Worm (Caenorhabditis elegans) whole organism, L1 larva: Measurements from ENCODE around the gene K02D3.2.

Experiments used
- C16A3.4 ChIP-seq: fragments of 150-350 bp; optimal IDR thresholded peaks from 2 replicates; lab custom pipeline; 2014; ENCODE audit warnings: missing biosample characterization, missing genetic modification characterization
- aha-1 ChIP-seq: fragments of 150-350 bp; optimal IDR thresholded peaks from 2 replicates; lab custom pipeline; 2014; ENCODE audit warnings: missing biosample characterization, missing genetic modification characterization
- alr-1 ChIP-seq: fragments of 200-800 bp; sonication (Bioruptor generic); optimal IDR thresholded peaks from 2 replicates; lab custom pipeline; 2018; ENCODE audit warnings: borderline replicate concordance, mild to moderate bottlenecking, missing genetic modification characterization, missing compliant biosample characterization
- aly-2 ChIP-seq: fragments of 150-350 bp; optimal IDR thresholded peaks from 2 replicates; lab custom pipeline; 2014; ENCODE audit warnings: missing biosample characterization, missing genetic modification characterization
- blmp-1 ChIP-seq: fragments of 150-350 bp; optimal IDR thresholded peaks from 2 replicates; lab custom pipeline; 2014; ENCODE audit warnings: missing biosample characterization, missing genetic modification characterization
- ceh-63 ChIP-seq: fragments of 200-800 bp; sonication (Bioruptor generic); optimal IDR thresholded peaks from 2 replicates; lab custom pipeline; 2018; ENCODE audit warnings: mild to moderate bottlenecking, missing genetic modification characterization, missing compliant biosample characterization
- ceh-82 ChIP-seq, 3 experiments: fragments of 150-350 bp in 1 of 3; sonication (generic microtip) in 2 of 3; optimal IDR thresholded peaks; 2 replicates each; lab custom pipeline; 2014 to 2017; ENCODE audit warnings: missing biosample characterization in 3 of 3, missing genetic modification characterization in 3 of 3
- ceh-88 ChIP-seq: fragments of 200-800 bp; sonication (Bioruptor generic); IDR thresholded peaks from 2 replicates; pipeline ENCODE4 v1.3.6; 2022; ENCODE audit warnings: missing genetic modification characterization, missing compliant biosample characterization
- ceh-90 ChIP-seq: sonication (generic microtip); optimal IDR thresholded peaks from 2 replicates; lab custom pipeline; 2016; ENCODE audit warnings: missing genetic modification characterization, missing compliant biosample characterization
- ces-1 ChIP-seq: fragments of 150-350 bp; optimal IDR thresholded peaks from 2 replicates; lab custom pipeline; 2014; ENCODE audit warnings: missing biosample characterization, missing genetic modification reagents, missing genetic modification characterization
- dpl-1 ChIP-seq, 3 experiments: fragments of 150-350 bp in 2 of 3; sonication (generic microtip) in 1 of 3; optimal IDR thresholded peaks; 2 replicates each; lab custom pipeline; 2014 to 2017; ENCODE audit warnings: missing biosample characterization in 3 of 3, missing genetic modification characterization in 3 of 3, missing genetic modification reagents in 3 of 3
- efl-1 ChIP-seq, 4 experiments: fragments of 150-350 bp; optimal IDR thresholded peaks in 3 of 4; peaks in 1 of 4; 1 replicate in 1 of 4; 2 replicates in 3 of 4; lab custom pipeline; 2014; ENCODE audit warnings: missing biosample characterization in 2 of 4, missing genetic modification characterization in 2 of 4, missing genetic modification reagents in 2 of 4
- efl-3 ChIP-seq: fragments of 200-800 bp; sonication (Bioruptor generic); optimal IDR thresholded peaks from 2 replicates; lab custom pipeline; 2018; ENCODE audit warnings: mild to moderate bottlenecking, missing genetic modification characterization, missing compliant biosample characterization
- egl-13 ChIP-seq: sonication (generic microtip); optimal IDR thresholded peaks from 2 replicates; lab custom pipeline; 2016; ENCODE audit warnings: missing genotype, missing genetic modification reagents, missing genetic modification characterization, missing compliant biosample characterization
- egl-27 ChIP-seq, 2 experiments: fragments of 150-350 bp in 1 of 2; sonication (generic microtip); optimal IDR thresholded peaks; 3 replicates each; lab custom pipeline; 2017 to 2018; ENCODE audit warnings: missing biosample characterization in 2 of 2, missing genetic modification characterization in 2 of 2, missing genetic modification reagents in 2 of 2
- fkh-10 ChIP-seq: sonication (generic microtip); optimal IDR thresholded peaks from 2 replicates; lab custom pipeline; 2017; ENCODE audit warnings: missing biosample characterization, missing genetic modification reagents, missing genetic modification characterization
- fkh-4 ChIP-seq: sonication (generic microtip); optimal IDR thresholded peaks from 2 replicates; lab custom pipeline; 2016; ENCODE audit warnings: missing compliant biosample characterization, missing genetic modification characterization, borderline replicate concordance
- fos-1 ChIP-seq: fragments of 150-350 bp; optimal IDR thresholded peaks from 2 replicates; lab custom pipeline; 2014; ENCODE audit warnings: missing biosample characterization, missing genetic modification characterization
- grh-1 ChIP-seq: fragments of 200-800 bp; sonication (Bioruptor generic); IDR thresholded peaks from 2 replicates; pipeline ENCODE4 v1.3.6; 2022; ENCODE audit warnings: missing genetic modification reagents, missing genetic modification characterization, missing compliant biosample characterization
- hlh-17 ChIP-seq: fragments of 200-800 bp; sonication (Bioruptor generic); optimal IDR thresholded peaks from 2 replicates; lab custom pipeline; 2018; ENCODE audit warnings: missing genetic modification characterization, mild to moderate bottlenecking, missing compliant biosample characterization, moderate library complexity, borderline replicate concordance
- isw-1 ChIP-seq: fragments of 200-800 bp; sonication (Bioruptor generic); IDR thresholded peaks from 2 replicates; pipeline ENCODE4 v1.3.6; 2022; ENCODE audit warnings: missing genetic modification characterization, missing compliant biosample characterization
- jun-1 ChIP-seq: fragments of 150-350 bp; optimal IDR thresholded peaks from 2 replicates; lab custom pipeline; 2014; ENCODE audit warnings: missing biosample characterization, missing genetic modification reagents, missing genetic modification characterization
- lin-15B ChIP-seq: fragments of 150-350 bp; sonication (generic microtip); optimal IDR thresholded peaks from 3 replicates; lab custom pipeline; 2014; ENCODE audit warnings: missing biosample characterization, missing genetic modification characterization
- lin-35 ChIP-seq, 2 experiments: fragments of 150-350 bp; optimal IDR thresholded peaks; 2 replicates each; lab custom pipeline; 2014; ENCODE audit warnings: missing biosample characterization in 2 of 2, missing genetic modification characterization in 2 of 2, missing genetic modification reagents in 2 of 2
- lsy-2 ChIP-seq, 2 experiments: fragments of 150-350 bp; optimal IDR thresholded peaks; 2 replicates each; lab custom pipeline; 2014; ENCODE audit warnings: missing biosample characterization in 2 of 2, missing genetic modification characterization in 2 of 2
- mef-2 ChIP-seq: fragments of 150-350 bp; optimal IDR thresholded peaks from 2 replicates; lab custom pipeline; 2014; ENCODE audit warnings: missing biosample characterization, missing genetic modification characterization
- mep-1 ChIP-seq: fragments of 150-350 bp; optimal IDR thresholded peaks from 2 replicates; lab custom pipeline; 2014; ENCODE audit warnings: missing biosample characterization, missing genetic modification characterization
- nhr-11 ChIP-seq: fragments of 150-350 bp; optimal IDR thresholded peaks from 2 replicates; lab custom pipeline; 2014; ENCODE audit warnings: missing biosample characterization, missing genetic modification characterization
- nhr-12 ChIP-seq: sonication (generic microtip); optimal IDR thresholded peaks from 2 replicates; lab custom pipeline; 2017; ENCODE audit warnings: missing biosample characterization, missing genetic modification characterization
- nhr-20 ChIP-seq: sonication (generic microtip); optimal IDR thresholded peaks from 2 replicates; lab custom pipeline; 2016; ENCODE audit warnings: mild to moderate bottlenecking, missing genetic modification characterization, missing compliant biosample characterization
- nhr-28 ChIP-seq: fragments of 150-350 bp; optimal IDR thresholded peaks from 2 replicates; lab custom pipeline; 2014; ENCODE audit warnings: missing biosample characterization, missing genetic modification characterization
- nhr-76 ChIP-seq: sonication (generic microtip); optimal IDR thresholded peaks from 2 replicates; lab custom pipeline; 2017; ENCODE audit warnings: missing biosample characterization, missing genetic modification characterization
- nhr-77 ChIP-seq: fragments of 150-350 bp; optimal IDR thresholded peaks from 2 replicates; lab custom pipeline; 2014; ENCODE audit warnings: missing biosample characterization, missing genetic modification characterization
- nhr-84 ChIP-seq: sonication (generic microtip); optimal IDR thresholded peaks from 2 replicates; lab custom pipeline; 2017; ENCODE audit warnings: missing biosample characterization, missing genetic modification characterization
- nhr-85 ChIP-seq: sonication (generic microtip); peaks from one replicate; lab custom pipeline; 2016; ENCODE audit warnings: missing genetic modification characterization, inconsistent platforms, missing compliant biosample characterization
- pag-3 ChIP-seq: sonication (generic microtip); optimal IDR thresholded peaks from 2 replicates; lab custom pipeline; 2017; ENCODE audit warnings: missing genetic modification characterization, mild to moderate bottlenecking, missing compliant biosample characterization, antibody characterized with exemption, borderline replicate concordance; ENCODE audit not compliant: insufficient read depth
- pax-3 ChIP-seq: fragments of 200-800 bp; sonication (Bioruptor generic); optimal IDR thresholded peaks from 2 replicates; lab custom pipeline; 2018; ENCODE audit warnings: mild to moderate bottlenecking, missing genetic modification characterization, moderate library complexity, missing compliant biosample characterization
- pqm-1 ChIP-seq: sonication (generic microtip); optimal IDR thresholded peaks from 3 replicates; lab custom pipeline; 2017; ENCODE audit warnings: missing biosample characterization, missing genetic modification characterization
- skn-1 ChIP-seq: fragments of 150-350 bp; optimal IDR thresholded peaks from 2 replicates; lab custom pipeline; 2014; ENCODE audit warnings: missing biosample characterization, missing genetic modification characterization
- snpc-4 ChIP-seq: fragments of 150-350 bp; optimal IDR thresholded peaks from 2 replicates; lab custom pipeline; 2014; ENCODE audit warnings: missing biosample characterization, missing genetic modification characterization
- sptf-1 ChIP-seq: fragments of 150-350 bp; optimal IDR thresholded peaks from 2 replicates; lab custom pipeline; 2014; ENCODE audit warnings: missing biosample characterization, missing genetic modification characterization
- sup-37 ChIP-seq: fragments of 200-800 bp; sonication (Bioruptor generic); optimal IDR thresholded peaks from 2 replicates; lab custom pipeline; 2018; ENCODE audit warnings: mild to moderate bottlenecking, missing genetic modification characterization, missing compliant biosample characterization
- swsn-7 ChIP-seq: sonication (generic microtip); optimal IDR thresholded peaks from 2 replicates; lab custom pipeline; 2016; ENCODE audit warnings: missing genetic modification characterization, missing compliant biosample characterization
- tbx-2 ChIP-seq: sonication (generic microtip); optimal IDR thresholded peaks from 2 replicates; lab custom pipeline; 2016; ENCODE audit warnings: missing genetic modification characterization, missing compliant biosample characterization
- tlp-1 ChIP-seq: fragments of 150-350 bp; optimal IDR thresholded peaks from 2 replicates; lab custom pipeline; 2014; ENCODE audit warnings: missing biosample characterization, missing genetic modification characterization
- unc-130 ChIP-seq: fragments of 150-350 bp; optimal IDR thresholded peaks from 2 replicates; lab custom pipeline; 2017; ENCODE audit warnings: missing biosample characterization, missing genetic modification characterization, inconsistent platforms
- unc-30 ChIP-seq: sonication (generic microtip); optimal IDR thresholded peaks from 2 replicates; lab custom pipeline; 2017; ENCODE audit warnings: missing biosample characterization, missing genetic modification characterization
- unc-62 ChIP-seq: fragments of 150-350 bp; optimal IDR thresholded peaks from 2 replicates; lab custom pipeline; 2014; ENCODE audit warnings: missing biosample characterization, missing genetic modification reagents, missing genetic modification characterization
- unc-98 ChIP-seq: fragments of 200-800 bp; sonication (Bioruptor generic); IDR thresholded peaks from 2 replicates; pipeline ENCODE4 v1.3.6; 2022; ENCODE audit warnings: missing genetic modification characterization, missing compliant biosample characterization
- vab-15 ChIP-seq: sonication (generic microtip); optimal IDR thresholded peaks from 2 replicates; lab custom pipeline; 2017; ENCODE audit warnings: missing genotype, mild to moderate bottlenecking, missing genetic modification characterization, missing compliant biosample characterization
- xbp-1 ChIP-seq: sonication (generic microtip); optimal IDR thresholded peaks from 2 replicates; lab custom pipeline; 2016; ENCODE audit warnings: missing genetic modification characterization, missing compliant biosample characterization
- zag-1 ChIP-seq: fragments of 150-350 bp; optimal IDR thresholded peaks from 2 replicates; lab custom pipeline; 2014; ENCODE audit warnings: missing biosample characterization, missing genetic modification characterization
- zip-4 ChIP-seq: fragments of 200-800 bp; sonication (Bioruptor generic); optimal IDR thresholded peaks from 2 replicates; lab custom pipeline; 2018; ENCODE audit warnings: mild to moderate bottlenecking, missing genetic modification characterization, moderate library complexity, missing compliant biosample characterization
- ztf-11 ChIP-seq, 2 experiments: sonication (generic microtip); optimal IDR thresholded peaks; 2 replicates each; lab custom pipeline; 2016 to 2017; ENCODE audit warnings: missing genetic modification characterization in 2 of 2, missing biosample characterization in 1 of 2, missing compliant biosample characterization in 1 of 2

The K02D3.2 gene

ce11 chrX:13669641-13670040, 42.2 kb downstream of the K02D3.2 start (continued):
- TF ChIP-seq nhr-77 (peak; percentile 19), dpl-1 (GFP tag; optimal IDR thresholded peaks at IDR 0.05; lab: Kevin White, UChicago) (peak; percentile 48 to 73 (median 72)), efl-3 (GFP tag; lab: Kevin White, UChicago) (no peak), mef-2 (tag; lab: Kevin White, UChicago) (no peak), tlp-1 (tag; lab: Kevin White, UChicago) (no peak), lin-15B (tag; lab: Kevin White, UChicago) (no peak), aly-2 (tag; lab: Kevin White, UChicago) (no peak), nhr-11 (no peak), blmp-1 (tag; lab: Kevin White, UChicago) (peak; percentile 6), pag-3 (tag; lab: Kevin White, UChicago) (no peak), zip-4 (GFP tag; lab: Kevin White, UChicago) (no peak), ceh-63 (GFP tag; lab: Kevin White, UChicago) (no peak), ceh-82 (tag; optimal IDR thresholded peaks at IDR 0.05; lab: Kevin White, UChicago) (peak in 2 of 3 experiments; percentile 3 to 32), hlh-17 (GFP tag; lab: Kevin White, UChicago) (no peak), nhr-84 (tag; lab: Kevin White, UChicago) (no peak), skn-1 (no peak), mep-1 (peak; percentile 49), tbx-2 (tag; lab: Kevin White, UChicago) (peak; percentile 46), ceh-88 (GFP tag; lab: Robert Waterston, UW) (no peak), egl-27 (tag; optimal IDR thresholded peaks at IDR 0.05; lab: Kevin White, UChicago) (no peak), fkh-10 (GFP tag; lab: Kevin White, UChicago) (no peak), nhr-20 (peak; percentile 51), unc-98 (GFP tag; lab: Robert Waterston, UW) (no peak), C16A3.4 (peak; percentile 39), snpc-4 (tag; lab: Kevin White, UChicago) (no peak), nhr-28 (tag; lab: Kevin White, UChicago) (no peak), grh-1 (GFP tag; lab: Robert Waterston, UW) (no peak), sptf-1 (tag; lab: Kevin White, UChicago) (no peak), xbp-1 (peak; percentile 26), nhr-12 (no peak), efl-1 (optimal IDR thresholded peaks at IDR 0.05; lab: Kevin White, UChicago) (peak; percentile 41 to 76), efl-1 (GFP tag; optimal IDR thresholded peaks at IDR 0.05 in 1 of 2; lab: Kevin White, UChicago) (peak; percentile 76 to 97), jun-1 (tag; lab: Kevin White, UChicago) (no peak), ces-1 (GFP tag; lab: Kevin White, UChicago) (no peak), sup-37 (no peak), lsy-2 (tag; optimal IDR thresholded peaks at IDR 0.05; lab: Kevin White, UChicago) (peak in 1 of 2 experiments; percentile 52), pqm-1 (tag; lab: Kevin White, UChicago) (no peak), alr-1 (tag; lab: Kevin White, UChicago) (no peak), zag-1 (tag; lab: Kevin White, UChicago) (no peak), aha-1 (tag; lab: Kevin White, UChicago) (no peak), unc-30 (no peak), unc-130 (tag; lab: Kevin White, UChicago) (no peak), fkh-4 (no peak), lin-35 (GFP tag; optimal IDR thresholded peaks at IDR 0.05; lab: Kevin White, UChicago) (peak; percentile 26 to 80), egl-13 (tag; lab: Kevin White, UChicago) (no peak), fos-1 (tag; lab: Kevin White, UChicago) (no peak), nhr-76 (tag; lab: Kevin White, UChicago) (no peak), ztf-11 (tag; optimal IDR thresholded peaks at IDR 0.05; lab: Kevin White, UChicago) (no peak), vab-15 (tag; lab: Kevin White, UChicago) (no peak), pax-3 (tag; lab: Kevin White, UChicago) (no peak), nhr-85 (tag; lab: Kevin White, UChicago) (peak; percentile 51), ceh-90 (tag; lab: Kevin White, UChicago) (no peak), isw-1 (GFP tag; lab: Robert Waterston, UW) (no peak), swsn-7 (tag; lab: Kevin White, UChicago) (peak; percentile 13), unc-62 (no peak)
- TF ChIP-seq, all 84 proteins: peak for 24
